Fruit fly (Drosophila melanogaster) whole organism, prepupa: Measurements from ENCODE around the gene Shawl.

Experiments used
- CG11294 ChIP-seq: fragments of 200-800 bp; sonication (Bioruptor generic); IDR thresholded peaks from 2 replicates; pipeline ENCODE4 v1.3.6; 2022; ENCODE audit warnings: missing biosample characterization, missing genetic modification characterization
- CG11762 ChIP-seq: fragments of 200-800 bp; sonication (Bioruptor generic); optimal IDR thresholded peaks from 3 replicates; lab custom pipeline; 2016; ENCODE audit warnings: missing biosample characterization, missing genetic modification characterization; ENCODE audit not compliant: insufficient read depth
- CG11902 ChIP-seq: fragments of 200-800 bp; sonication (Bioruptor generic); optimal IDR thresholded peaks from 3 replicates; lab custom pipeline; 2016; ENCODE audit warnings: missing biosample characterization, missing genetic modification characterization
- CG15336 ChIP-seq: fragments of 200-800 bp; sonication (Bioruptor generic); IDR thresholded peaks from 2 replicates; pipeline ENCODE4 v1.3.6; 2022; ENCODE audit warnings: missing biosample characterization, missing genetic modification characterization
- CG3032 ChIP-seq: fragments of 200-800 bp; optimal IDR thresholded peaks from 2 replicates; lab custom pipeline; 2019; ENCODE audit warnings: missing biosample characterization, mild to moderate bottlenecking, missing genetic modification characterization, moderate library complexity
- CG32006 ChIP-seq: fragments of 200-800 bp; sonication (Bioruptor generic); optimal IDR thresholded peaks from 3 replicates; lab custom pipeline; 2017; ENCODE audit warnings: missing biosample characterization, mild to moderate bottlenecking, missing genetic modification characterization
- CG34406 ChIP-seq: fragments of 200-800 bp; sonication (Bioruptor generic); optimal IDR thresholded peaks from 3 replicates; lab custom pipeline; 2016; ENCODE audit warnings: missing biosample characterization, missing genetic modification characterization
- CG6163 ChIP-seq: fragments of 200-800 bp; sonication (Bioruptor generic); IDR thresholded peaks from 3 replicates; pipeline ENCODE4 v1.3.6; 2022; ENCODE audit warnings: missing biosample characterization, missing genetic modification characterization
- CG6854 ChIP-seq: fragments of 200-800 bp; sonication (Bioruptor generic); optimal IDR thresholded peaks from 2 replicates; lab custom pipeline; 2017; ENCODE audit warnings: missing biosample characterization, mild to moderate bottlenecking, missing genetic modification characterization
- CG8319 ChIP-seq: fragments of 200-800 bp; sonication (Bioruptor generic); optimal IDR thresholded peaks from 3 replicates; lab custom pipeline; 2016; ENCODE audit warnings: missing biosample characterization, missing genetic modification characterization
- CG8632 ChIP-seq: fragments of 200-800 bp; sonication (Bioruptor generic); optimal IDR thresholded peaks from 3 replicates; lab custom pipeline; 2016; ENCODE audit warnings: missing biosample characterization, missing genetic modification characterization
- CG9139 ChIP-seq: fragments of 200-800 bp; sonication (Bioruptor generic); optimal IDR thresholded peaks from 3 replicates; lab custom pipeline; 2017; ENCODE audit warnings: missing biosample characterization, mild to moderate bottlenecking, missing genetic modification characterization
- Eip75B ChIP-seq: fragments of 200-800 bp; sonication (Bioruptor generic); optimal IDR thresholded peaks from 3 replicates; lab custom pipeline; 2016; ENCODE audit warnings: missing biosample characterization, missing genetic modification characterization
- Eip93F ChIP-seq: fragments of 200-800 bp; sonication (Bioruptor generic); optimal IDR thresholded peaks from 2 replicates; lab custom pipeline; 2016; ENCODE audit warnings: missing biosample characterization, mild to moderate bottlenecking, missing genetic modification characterization
- Ets21C ChIP-seq: fragments of 200-800 bp; sonication (Bioruptor generic); optimal IDR thresholded peaks from 3 replicates; lab custom pipeline; 2016; ENCODE audit warnings: missing biosample characterization, missing genetic modification characterization
- Ets96B ChIP-seq: fragments of 200-800 bp; optimal IDR thresholded peaks from 2 replicates; lab custom pipeline; 2019; ENCODE audit warnings: missing biosample characterization, mild to moderate bottlenecking, missing genetic modification characterization, moderate library complexity
- Gug ChIP-seq: fragments of 200-800 bp; sonication (Bioruptor generic); IDR thresholded peaks from 2 replicates; pipeline ENCODE4 v1.3.6; 2022; ENCODE audit warnings: missing biosample characterization, missing genetic modification characterization
- Hr38 ChIP-seq: sonication (Bioruptor generic); optimal IDR thresholded peaks from 2 replicates; lab custom pipeline; 2016; ENCODE audit warnings: missing biosample characterization, missing genetic modification characterization
- Met ChIP-seq: fragments of 200-800 bp; sonication (Bioruptor generic); optimal IDR thresholded peaks from 3 replicates; lab custom pipeline; 2016; ENCODE audit warnings: missing biosample characterization, missing genetic modification characterization
- Smox ChIP-seq: fragments of 200-800 bp; sonication (Bioruptor generic); optimal IDR thresholded peaks from 3 replicates; lab custom pipeline; 2016; ENCODE audit warnings: missing biosample characterization, missing genetic modification characterization
- Sox102F ChIP-seq: fragments of 200-800 bp; sonication (Bioruptor generic); optimal IDR thresholded peaks from 2 replicates; lab custom pipeline; 2016; ENCODE audit warnings: missing biosample characterization, mild to moderate bottlenecking, missing genetic modification characterization
- Sox15 ChIP-seq: fragments of 200-800 bp; sonication (Bioruptor generic); optimal IDR thresholded peaks from 3 replicates; lab custom pipeline; 2016; ENCODE audit warnings: missing biosample characterization, missing genetic modification characterization
- achi ChIP-seq: fragments of 200-800 bp; sonication (Bioruptor generic); optimal IDR thresholded peaks from 3 replicates; lab custom pipeline; 2016; ENCODE audit warnings: missing biosample characterization, missing genetic modification characterization
- acj6 ChIP-seq: fragments of 200-800 bp; sonication (Bioruptor generic); optimal IDR thresholded peaks from 3 replicates; lab custom pipeline; 2016; ENCODE audit warnings: missing biosample characterization, missing genetic modification characterization
- cyc ChIP-seq: fragments of 200-800 bp; sonication (Bioruptor generic); optimal IDR thresholded peaks from 3 replicates; lab custom pipeline; 2016; ENCODE audit warnings: missing biosample characterization, missing genetic modification characterization
- dsx ChIP-seq: fragments of 200-800 bp; optimal IDR thresholded peaks from 3 replicates; lab custom pipeline; 2019; ENCODE audit warnings: missing biosample characterization, mild to moderate bottlenecking, missing genetic modification characterization, moderate library complexity; ENCODE audit not compliant: poor library complexity, severe bottlenecking
- eg ChIP-seq: fragments of 200-800 bp; sonication (Bioruptor generic); IDR thresholded peaks from 3 replicates; pipeline ENCODE4 v1.3.6; 2022; ENCODE audit warnings: missing biosample characterization, missing genetic modification characterization
- fd85E ChIP-seq: fragments of 200-800 bp; sonication (Bioruptor generic); optimal IDR thresholded peaks from 3 replicates; lab custom pipeline; 2016; ENCODE audit warnings: missing biosample characterization, missing genetic modification characterization
- fkh ChIP-seq: fragments of 200-800 bp; sonication (Bioruptor generic); optimal IDR thresholded peaks from 3 replicates; lab custom pipeline; 2017; ENCODE audit warnings: missing biosample characterization, mild to moderate bottlenecking, missing genetic modification characterization, moderate library complexity
- net ChIP-seq: fragments of 200-800 bp; sonication (Bioruptor generic); optimal IDR thresholded peaks from 3 replicates; lab custom pipeline; 2016; ENCODE audit warnings: missing biosample characterization, missing genetic modification characterization
- pdm3 ChIP-seq: fragments of 200-800 bp; sonication (Bioruptor generic); optimal IDR thresholded peaks from 3 replicates; lab custom pipeline; 2016; ENCODE audit warnings: missing biosample characterization, missing genetic modification characterization
- salr ChIP-seq, 2 experiments: fragments of 200-800 bp; sonication (Bioruptor generic); optimal IDR thresholded peaks; 3 replicates each; lab custom pipeline; 2016 to 2018; ENCODE audit warnings: missing biosample characterization in 2 of 2, missing genetic modification characterization in 2 of 2, mild to moderate bottlenecking in 1 of 2
- ss ChIP-seq, 2 experiments: fragments of 200-800 bp; sonication (Bioruptor generic); optimal IDR thresholded peaks; 2 replicates in 1 of 2; 3 replicates in 1 of 2; lab custom pipeline; 2017 to 2018; ENCODE audit warnings: mild to moderate bottlenecking in 2 of 2, missing biosample characterization in 2 of 2, missing genetic modification characterization in 2 of 2, moderate library complexity in 1 of 2
- svp ChIP-seq: fragments of 200-800 bp; sonication (Bioruptor generic); peaks from one replicate; lab custom pipeline; 2016; ENCODE audit warnings: missing biosample characterization, missing genetic modification characterization
- topi ChIP-seq: fragments of 200-800 bp; sonication (Bioruptor generic); optimal IDR thresholded peaks from 3 replicates; lab custom pipeline; 2016; ENCODE audit warnings: missing biosample characterization, missing genetic modification characterization

Shawl gene

DNA sequence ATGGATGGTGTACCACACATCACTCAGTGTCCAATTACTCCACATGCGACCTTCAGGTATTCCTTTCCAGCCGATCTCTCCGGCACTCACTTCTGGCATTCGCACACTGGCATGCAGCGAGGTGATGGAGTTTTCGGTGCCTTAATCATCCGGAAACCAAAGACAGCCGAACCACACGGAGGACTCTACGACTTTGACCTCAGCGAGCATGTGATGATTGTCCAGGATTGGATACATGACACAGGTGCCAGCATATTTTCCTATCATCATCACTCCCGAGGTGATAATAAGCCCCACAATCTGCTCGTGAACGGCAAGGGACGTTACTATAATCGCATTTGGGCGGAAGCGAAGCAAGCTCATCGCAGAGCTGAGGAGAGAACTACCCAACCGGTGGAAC, 9.2 kb upstream of the Shawl start:
- TF ChIP-seq acj6 (GFP tag; lab: Kevin White, UChicago) (no peak), CG11294 (GFP tag; lab: Robert Waterston, UW) (no peak), svp (GFP tag; lab: Kevin White, UChicago) (peak; percentile 56), Sox15 (no peak), Smox (GFP tag; lab: Kevin White, UChicago) (no peak), dsx (GFP tag; lab: Kevin White, UChicago) (no peak)
- TF ChIP-seq, all 60 proteins: peak for 1

- TF ChIP-seq CG6854 (no peak), CG11902 (GFP tag; lab: Kevin White, UChicago) (no peak), Gug (GFP tag; lab: Robert Waterston, UW) (no peak), CG11762 (GFP tag; lab: Kevin White, UChicago) (no peak)
Measured at dm6 chr2L:9421312-9421711, 6.4 kb upstream of the Shawl start.

DNA sequence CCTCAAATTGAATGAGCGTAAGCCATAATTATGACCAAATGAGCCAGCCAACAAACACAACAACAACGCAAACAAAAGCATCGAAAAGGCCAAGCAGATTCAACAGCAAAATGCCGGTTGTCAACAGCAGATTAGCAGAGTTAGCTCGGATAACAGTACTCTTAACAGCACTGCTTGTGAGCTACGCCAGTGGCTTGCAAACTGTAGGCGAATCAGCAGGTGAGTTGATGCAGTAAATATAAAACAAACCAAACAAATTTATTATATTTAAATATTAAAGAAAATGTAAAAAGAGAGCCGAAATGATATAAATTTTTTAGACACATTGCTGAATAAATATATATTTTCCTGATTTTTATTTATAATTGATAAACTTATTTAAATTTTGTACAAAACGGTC, 5.7 kb upstream of the Shawl start:
- TF ChIP-seq CG3032 (tag; lab: Kevin White, UChicago) (no peak), achi (GFP tag; lab: Kevin White, UChicago) (no peak), cyc (GFP tag; lab: Kevin White, UChicago) (no peak)

dm6 chr2L:9416244-9416758, 1.3 kb upstream of the Shawl start, which contains the start of gene Mco1:
TSS of gene Mco1 (plus strand) at chr2L:9416588.
- TF ChIP-seq CG11762 (GFP tag; lab: Kevin White, UChicago) (no peak), dsx (GFP tag; lab: Kevin White, UChicago) (peak; percentile 78)

DNA sequence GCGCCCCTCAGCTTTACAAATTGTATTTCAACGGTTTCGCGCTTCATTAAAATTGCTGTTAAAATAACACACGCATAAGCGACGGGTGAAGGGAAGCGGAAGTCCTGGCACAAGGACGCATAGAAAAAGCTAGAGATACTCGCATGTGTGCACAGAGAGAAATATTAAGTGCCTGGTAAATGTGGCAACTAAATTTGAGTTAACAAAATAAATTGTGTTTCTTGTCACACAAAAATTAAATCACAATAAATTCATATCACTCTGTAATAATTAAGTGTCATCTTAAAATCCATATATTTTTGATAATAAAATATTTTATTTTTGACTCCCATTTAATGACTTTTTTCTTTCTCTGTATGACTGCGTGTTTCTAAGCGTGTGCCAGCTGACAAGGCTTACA, 14.8 kb downstream of the Shawl start:
- TF ChIP-seq salr (GFP tag; optimal IDR thresholded peaks at IDR 0.05; lab: Kevin White, UChicago) = no peak
- TF ChIP-seq Ets21C (GFP tag; lab: Kevin White, UChicago) = no peak
- no peak for TF ChIP-seq Eip93F (GFP tag; lab: Kevin White, UChicago)
- peak; percentile 10 for TF ChIP-seq CG32006
- no peak for TF ChIP-seq CG34406 (GFP tag; lab: Kevin White, UChicago)
- TF ChIP-seq CG6854 = no peak
- TF ChIP-seq CG6163 (GFP tag; lab: Robert Waterston, UW) = 0 out of 3 replicates have a peak, but pooled peaks have one; percentile 23
- TF ChIP-seq fkh (GFP tag; lab: Kevin White, UChicago) = no peak
- no peak for TF ChIP-seq Ets96B (tag; lab: Kevin White, UChicago)
- no peak for TF ChIP-seq ss (GFP tag; optimal IDR thresholded peaks at IDR 0.05; lab: Kevin White, UChicago)
- no peak for TF ChIP-seq pdm3 (GFP tag; lab: Kevin White, UChicago)
- no peak for TF ChIP-seq topi (GFP tag; lab: Kevin White, UChicago)
- TF ChIP-seq cyc (GFP tag; lab: Kevin White, UChicago) = no peak
- no peak for TF ChIP-seq Gug (GFP tag; lab: Robert Waterston, UW)

DNA sequence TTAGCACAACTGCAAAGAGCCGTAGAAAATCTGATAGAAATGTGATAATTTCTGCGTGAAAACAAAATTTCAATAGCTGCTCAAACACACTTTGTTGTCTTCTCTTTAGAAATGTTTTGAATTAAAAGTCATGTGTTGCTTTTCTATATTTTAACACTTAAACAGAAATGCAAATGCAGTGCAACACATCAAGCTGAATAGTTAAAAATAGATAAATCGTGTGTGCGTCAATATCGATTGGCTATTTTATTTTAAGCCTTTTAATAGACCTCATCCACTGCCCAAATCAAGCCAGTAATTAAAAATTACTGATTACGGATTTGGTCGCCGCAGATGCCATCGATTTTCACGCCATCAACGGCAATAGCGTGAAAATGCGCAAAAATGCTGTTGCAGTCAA, 17.1 kb downstream of the Shawl start, which contains the start of gene CG4438:
CG4438 (minus strand) TSS at position 101 of the 400 bp plus-strand sequence.
- TF ChIP-seq acj6 (GFP tag; lab: Kevin White, UChicago) = no peak
- no peak for TF ChIP-seq Sox102F
- TF ChIP-seq CG11902 (GFP tag; lab: Kevin White, UChicago) = no peak
- TF ChIP-seq CG8632 = no peak
- no peak for TF ChIP-seq CG32006
- TF ChIP-seq Sox15 = no peak

DNA sequence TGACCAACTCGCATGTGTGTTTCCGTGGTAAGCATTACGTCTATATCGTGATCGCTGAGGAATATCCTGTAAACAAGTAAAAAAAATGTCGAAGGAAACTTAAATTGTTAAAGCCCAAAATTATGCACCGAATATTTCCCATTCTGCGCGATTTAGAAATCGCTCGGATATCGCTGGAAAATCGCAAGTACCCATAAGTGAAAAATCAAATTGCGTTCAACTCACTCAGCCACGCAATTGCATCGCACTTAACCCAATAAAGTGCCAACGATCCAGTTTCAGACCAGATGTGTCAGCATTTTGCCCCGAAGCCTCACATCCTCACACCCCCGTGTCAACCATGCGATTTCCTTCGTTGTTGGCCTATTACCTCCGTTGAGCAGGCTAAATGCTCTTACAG, 18.6 kb downstream of the Shawl start:
- TF ChIP-seq Eip75B (no peak), Met (GFP tag; lab: Kevin White, UChicago) (no peak), cyc (GFP tag; lab: Kevin White, UChicago) (no peak), fd85E (GFP tag; lab: Kevin White, UChicago) (no peak), Sox102F (no peak), CG15336 (GFP tag; lab: Robert Waterston, UW) (no peak), acj6 (GFP tag; lab: Kevin White, UChicago) (no peak), CG8319 (no peak), CG34406 (GFP tag; lab: Kevin White, UChicago) (no peak), salr (GFP tag; optimal IDR thresholded peaks at IDR 0.05; lab: Kevin White, UChicago) (no peak), Hr38 (GFP tag; lab: Kevin White, UChicago) (no peak), eg (no peak), CG3032 (tag; lab: Kevin White, UChicago) (no peak), dsx (GFP tag; lab: Kevin White, UChicago) (no peak), CG11902 (GFP tag; lab: Kevin White, UChicago) (no peak), Ets21C (GFP tag; lab: Kevin White, UChicago) (no peak), CG9139 (GFP tag; lab: Kevin White, UChicago) (no peak), Sox15 (no peak), CG11762 (GFP tag; lab: Kevin White, UChicago) (no peak), net (GFP tag; lab: Kevin White, UChicago) (no peak)
